Fruit fly (Drosophila melanogaster): Measurements from ENCODE around the gene CG43673.

Gene CG43673

DNA sequence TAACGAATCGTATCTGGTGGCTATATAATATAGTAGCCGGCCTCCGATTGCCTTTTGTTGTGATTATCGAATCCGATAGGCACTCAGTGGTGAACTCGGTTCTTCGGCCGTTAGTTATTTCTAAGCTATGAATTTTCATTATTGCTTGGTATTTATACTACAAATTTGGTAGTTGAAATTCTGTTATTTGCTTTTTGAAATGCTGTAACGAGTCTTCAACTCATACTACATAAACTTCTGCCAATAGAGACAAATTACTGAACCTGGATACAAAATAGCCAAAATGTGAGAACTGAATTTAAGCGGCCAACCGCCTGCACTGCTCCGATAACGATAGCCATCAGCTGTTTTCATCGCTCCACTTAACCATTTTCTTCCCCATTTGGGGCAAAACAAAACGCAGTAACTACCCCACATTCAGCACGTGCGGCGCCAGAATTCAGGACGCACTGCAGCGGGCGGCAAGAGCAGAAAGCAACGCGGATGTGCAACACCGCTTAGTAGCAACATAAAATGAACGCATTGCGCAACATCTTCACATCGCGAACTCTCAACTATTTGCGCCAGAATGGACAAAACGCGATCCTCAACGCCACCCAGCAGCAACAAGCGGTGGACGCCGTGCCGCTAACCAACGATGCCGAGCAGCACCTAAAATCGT, 39.9 kb upstream of the CG43673 start, which contains the start of the genes CG11679 and CG8206:
Gene CG11679 (minus strand): TSS at position 65 of the 661 bp plus-strand sequence.
Gene CG8206 (plus strand): TSS at position 341 of the 661 bp plus-strand sequence.
- peak; percentile 71 for TF ChIP-seq toe (GFP tag; optimal IDR thresholded peaks at IDR 0.05)
- TF ChIP-seq CG1620 (GFP tag; optimal IDR thresholded peaks at IDR 0.05), result peak; percentile 71
- TF ChIP-seq kay (GFP tag; ENCODE audit: borderline replicate concordance), result no peak
- peak; percentile 53 for TF ChIP-seq CG14711 (tag; optimal IDR thresholded peaks at IDR 0.05)
- TF ChIP-seq bab1 (GFP tag; optimal IDR thresholded peaks at IDR 0.05), result peak; percentile 75
- TF ChIP-seq CG12768 (GFP tag; optimal IDR thresholded peaks at IDR 0.05), result no peak
- TF ChIP-seq cnc (optimal IDR thresholded peaks at IDR 0.05), result no peak
- TF ChIP-seq CG5204 (GFP tag; optimal IDR thresholded peaks at IDR 0.05), result no peak
- no peak for TF ChIP-seq CG7045 (GFP tag; optimal IDR thresholded peaks at IDR 0.05)
- TF ChIP-seq CG11617 (GFP tag; optimal IDR thresholded peaks at IDR 0.05), result peak; percentile 58
- peak; percentile 61 for TF ChIP-seq CG7101 (tag; optimal IDR thresholded peaks at IDR 0.05)
- peak; percentile 85 for TF ChIP-seq Mnt (GFP tag; optimal IDR thresholded peaks at IDR 0.05)
- TF ChIP-seq Crg-1 (GFP tag; optimal IDR thresholded peaks at IDR 0.05), result peak; percentile 40
- peak; percentile 75 for TF ChIP-seq Hr96 (GFP tag; optimal IDR thresholded peaks at IDR 0.05)
- peak; percentile 45 for TF ChIP-seq pad (GFP tag; optimal IDR thresholded peaks at IDR 0.05)
- TF ChIP-seq tj (GFP tag; optimal IDR thresholded peaks at IDR 0.05), result peak; percentile 11
- no peak for TF ChIP-seq Clk (GFP tag; optimal IDR thresholded peaks at IDR 0.05)
- TF ChIP-seq cic (GFP tag; optimal IDR thresholded peaks at IDR 0.05), result peak; percentile 24
- TF ChIP-seq CG33017 (tag; optimal IDR thresholded peaks at IDR 0.05), result peak; percentile 11
- TF ChIP-seq ovo (GFP tag; optimal IDR thresholded peaks at IDR 0.05), result peak; percentile 16

DNA sequence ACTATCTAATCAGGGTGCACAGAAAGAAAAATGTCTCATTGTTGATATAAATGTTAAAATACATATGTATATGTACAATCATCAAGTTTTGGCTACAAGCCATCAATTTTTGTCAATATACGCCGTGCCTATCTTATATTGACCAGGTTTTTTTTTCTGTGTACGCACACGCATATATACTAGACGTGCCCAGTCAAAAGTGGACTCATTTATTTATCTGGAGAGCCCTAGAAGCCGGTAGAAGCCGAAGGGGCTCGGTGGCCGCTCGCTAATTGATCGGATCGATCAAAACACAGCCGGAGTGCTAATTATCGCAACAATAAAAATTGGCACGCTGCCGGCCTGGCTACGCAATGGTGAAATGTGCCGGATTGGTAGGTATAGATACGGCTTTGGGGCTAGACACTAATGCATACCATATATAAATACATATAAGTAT, 38.6 kb upstream of the CG43673 start:
- TF ChIP-seq Crg-1 (GFP tag; optimal IDR thresholded peaks at IDR 0.05) (peak; percentile 7), bab1 (GFP tag; optimal IDR thresholded peaks at IDR 0.05) (peak; percentile 19), CG11617 (GFP tag; optimal IDR thresholded peaks at IDR 0.05) (peak; percentile 76), CG33017 (tag; optimal IDR thresholded peaks at IDR 0.05) (peak; percentile 69), cic (GFP tag; optimal IDR thresholded peaks at IDR 0.05) (peak; percentile 44), ovo (GFP tag; optimal IDR thresholded peaks at IDR 0.05) (no peak), CG5204 (GFP tag; optimal IDR thresholded peaks at IDR 0.05) (no peak), CG1620 (GFP tag; optimal IDR thresholded peaks at IDR 0.05) (no peak), Hr96 (GFP tag; optimal IDR thresholded peaks at IDR 0.05) (no peak), Clk (GFP tag; optimal IDR thresholded peaks at IDR 0.05) (peak; percentile 14), CG7045 (GFP tag; optimal IDR thresholded peaks at IDR 0.05) (peak; percentile 31), toe (GFP tag; optimal IDR thresholded peaks at IDR 0.05) (no peak), pad (GFP tag; optimal IDR thresholded peaks at IDR 0.05) (peak; percentile 46), cnc (optimal IDR thresholded peaks at IDR 0.05) (no peak), CG7101 (tag; optimal IDR thresholded peaks at IDR 0.05) (peak; percentile 87), tj (GFP tag; optimal IDR thresholded peaks at IDR 0.05) (no peak), CG14711 (tag; optimal IDR thresholded peaks at IDR 0.05) (peak; percentile 78), CG12768 (GFP tag; optimal IDR thresholded peaks at IDR 0.05) (peak; percentile 63), Mnt (GFP tag; optimal IDR thresholded peaks at IDR 0.05) (peak; percentile 48), kay (GFP tag; ENCODE audit: borderline replicate concordance) (no peak)

DNA sequence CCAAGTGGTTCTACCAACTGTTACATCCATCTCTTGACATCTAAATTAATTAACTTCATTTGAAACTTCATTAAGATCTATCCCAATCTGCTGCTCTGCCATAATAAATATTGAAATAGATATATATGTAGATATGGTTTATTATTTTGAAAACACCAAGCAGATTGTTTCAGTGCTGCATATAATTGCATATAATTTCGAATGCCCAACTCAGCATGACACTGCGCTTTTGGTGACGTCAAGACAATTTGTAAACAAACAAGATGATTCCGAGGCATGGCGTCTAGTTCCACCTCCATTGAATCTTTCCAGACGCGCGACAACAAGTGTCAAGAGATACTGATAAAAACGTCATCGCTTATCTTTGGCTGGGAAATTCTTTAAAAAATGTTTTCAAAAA, 38.1 kb upstream of the CG43673 start:
- TF ChIP-seq bab1 (GFP tag; optimal IDR thresholded peaks at IDR 0.05), result no peak
- TF ChIP-seq CG7101 (tag; optimal IDR thresholded peaks at IDR 0.05), result peak; percentile 31
- no peak for TF ChIP-seq Crg-1 (GFP tag; optimal IDR thresholded peaks at IDR 0.05)
- TF ChIP-seq CG14711 (tag; optimal IDR thresholded peaks at IDR 0.05), result peak; percentile 33
- peak; percentile 97 to 100 for TF ChIP-seq cnc (optimal IDR thresholded peaks at IDR 0.05)
- peak; percentile 5 for TF ChIP-seq tj (GFP tag; optimal IDR thresholded peaks at IDR 0.05)

DNA sequence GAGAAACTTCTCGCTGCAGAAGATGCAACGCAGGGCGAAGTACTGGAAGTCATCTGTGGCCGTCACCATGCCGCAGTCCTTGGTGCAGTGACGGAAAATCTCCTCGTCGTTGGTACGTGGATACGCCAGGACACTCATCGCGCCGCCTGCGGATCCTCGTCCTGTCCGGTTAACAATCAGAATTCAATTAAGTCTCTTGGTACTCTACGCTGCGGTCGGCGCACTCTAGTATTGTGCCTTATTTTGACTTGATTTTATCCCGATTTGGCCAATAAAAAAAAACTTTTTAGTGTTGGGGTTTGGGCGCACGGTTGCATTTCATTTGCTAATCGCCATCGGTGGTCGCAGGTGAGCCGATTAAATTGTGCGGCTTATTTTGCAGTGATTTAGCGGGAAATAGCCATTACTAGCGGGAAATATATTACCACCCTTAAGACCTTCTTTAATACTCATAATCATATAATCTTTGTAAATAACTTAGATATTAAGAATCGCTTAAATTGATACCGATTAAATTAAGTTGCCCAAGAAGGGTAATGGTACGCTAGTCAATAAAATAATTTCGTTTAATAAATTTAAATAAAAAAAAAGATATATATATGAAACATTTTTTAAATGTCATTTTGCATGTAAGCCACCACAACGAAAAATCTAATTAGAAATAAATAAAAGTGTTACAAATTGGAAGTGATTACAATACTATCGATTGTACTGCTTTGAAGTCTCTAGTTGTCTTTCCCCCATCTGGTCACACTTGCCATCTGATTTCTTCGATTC, 32.9 kb upstream of the CG43673 start, which contains the start of the genes CG8944 and CCT6:
Gene CG8944 (minus strand): TSS at position 327 of the 777 bp plus-strand sequence.
Gene CCT6 (plus strand): TSS at position 744 of the 777 bp plus-strand sequence.
- TF ChIP-seq toe (GFP tag; optimal IDR thresholded peaks at IDR 0.05) (no peak), Mnt (GFP tag; optimal IDR thresholded peaks at IDR 0.05) (peak; percentile 34), cic (GFP tag; optimal IDR thresholded peaks at IDR 0.05) (no peak), CG11617 (GFP tag; optimal IDR thresholded peaks at IDR 0.05) (peak; percentile 49), CG1620 (GFP tag; optimal IDR thresholded peaks at IDR 0.05) (peak; percentile 21), kay (GFP tag; ENCODE audit: borderline replicate concordance) (no peak), CG14711 (tag; optimal IDR thresholded peaks at IDR 0.05) (no peak), cnc (optimal IDR thresholded peaks at IDR 0.05) (no peak), pad (GFP tag; optimal IDR thresholded peaks at IDR 0.05) (no peak), tj (GFP tag; optimal IDR thresholded peaks at IDR 0.05) (peak; percentile 18), Crg-1 (GFP tag; optimal IDR thresholded peaks at IDR 0.05) (no peak), ovo (GFP tag; optimal IDR thresholded peaks at IDR 0.05) (peak; percentile 22), Clk (GFP tag; optimal IDR thresholded peaks at IDR 0.05) (no peak), CG33017 (tag; optimal IDR thresholded peaks at IDR 0.05) (no peak), Hr96 (GFP tag; optimal IDR thresholded peaks at IDR 0.05) (no peak), CG7101 (tag; optimal IDR thresholded peaks at IDR 0.05) (peak; percentile 49), bab1 (GFP tag; optimal IDR thresholded peaks at IDR 0.05) (no peak), CG12768 (GFP tag; optimal IDR thresholded peaks at IDR 0.05) (peak; percentile 5), CG7045 (GFP tag; optimal IDR thresholded peaks at IDR 0.05) (no peak), CG5204 (GFP tag; optimal IDR thresholded peaks at IDR 0.05) (no peak)

DNA sequence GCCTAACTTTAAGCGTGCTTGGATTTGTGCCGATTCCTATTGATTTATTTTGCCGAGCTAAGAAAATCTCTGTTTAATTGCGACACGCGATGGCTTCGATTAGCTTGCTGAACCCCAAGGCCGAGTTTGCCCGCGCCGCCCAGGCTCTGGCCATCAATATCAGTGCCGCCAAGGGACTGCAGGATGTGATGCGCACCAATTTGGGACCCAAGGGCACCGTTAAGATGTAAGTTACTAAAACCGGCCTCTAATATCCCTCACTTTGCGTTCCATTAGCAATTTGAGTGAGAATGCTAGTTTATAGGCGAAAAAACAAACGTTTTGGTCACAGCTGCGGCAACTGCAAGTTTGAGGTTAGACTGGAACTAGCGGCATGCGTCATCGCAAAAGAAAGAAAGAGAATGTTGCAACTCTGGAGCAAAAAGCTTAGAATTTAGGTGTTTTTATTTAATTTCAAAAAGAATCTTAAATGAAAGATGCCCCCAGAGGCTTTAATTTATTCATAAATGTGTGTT, 32.2 kb upstream of the CG43673 start:
- TF ChIP-seq CG7101 (tag; optimal IDR thresholded peaks at IDR 0.05) (no peak), CG14711 (tag; optimal IDR thresholded peaks at IDR 0.05) (no peak), CG1620 (GFP tag; optimal IDR thresholded peaks at IDR 0.05) (no peak), kay (GFP tag; ENCODE audit: borderline replicate concordance) (peak; percentile 88), CG7045 (GFP tag; optimal IDR thresholded peaks at IDR 0.05) (no peak), cnc (optimal IDR thresholded peaks at IDR 0.05) (no peak), cic (GFP tag; optimal IDR thresholded peaks at IDR 0.05) (no peak), CG33017 (tag; optimal IDR thresholded peaks at IDR 0.05) (no peak), Mnt (GFP tag; optimal IDR thresholded peaks at IDR 0.05) (peak; percentile 4), bab1 (GFP tag; optimal IDR thresholded peaks at IDR 0.05) (no peak), CG12768 (GFP tag; optimal IDR thresholded peaks at IDR 0.05) (no peak), tj (GFP tag; optimal IDR thresholded peaks at IDR 0.05) (no peak), Crg-1 (GFP tag; optimal IDR thresholded peaks at IDR 0.05) (no peak), Hr96 (GFP tag; optimal IDR thresholded peaks at IDR 0.05) (no peak), CG11617 (GFP tag; optimal IDR thresholded peaks at IDR 0.05) (no peak), ovo (GFP tag; optimal IDR thresholded peaks at IDR 0.05) (no peak)

Data from whole organism, adult.